Fruit fly (Drosophila melanogaster) whole organism, pupa: ENCODE results near the gene Sk2.

Experiments
- CG12605 ChIP-seq: fragments of 200-800 bp; sonication (Bioruptor generic); IDR thresholded peaks from 2 replicates; pipeline ENCODE4 v1.3.6; 2022; ENCODE audit warnings: missing biosample characterization, missing genetic modification characterization
- CG13204 ChIP-seq: fragments of 200-800 bp; sonication (Bioruptor generic); optimal IDR thresholded peaks from 2 replicates; lab custom pipeline; 2018; ENCODE audit warnings: missing biosample characterization, mild to moderate bottlenecking, missing genetic modification characterization, moderate library complexity
- CG8159 ChIP-seq: fragments of 200-800 bp; sonication (Bioruptor generic); optimal IDR thresholded peaks from 3 replicates; lab custom pipeline; 2018; ENCODE audit warnings: missing biosample characterization, mild to moderate bottlenecking, missing genetic modification characterization, moderate library complexity
- CG9948 ChIP-seq: fragments of 200-800 bp; sonication (Bioruptor generic); optimal IDR thresholded peaks from 2 replicates; lab custom pipeline; 2018; ENCODE audit warnings: missing biosample characterization, mild to moderate bottlenecking, missing genetic modification characterization, moderate library complexity

DNA sequence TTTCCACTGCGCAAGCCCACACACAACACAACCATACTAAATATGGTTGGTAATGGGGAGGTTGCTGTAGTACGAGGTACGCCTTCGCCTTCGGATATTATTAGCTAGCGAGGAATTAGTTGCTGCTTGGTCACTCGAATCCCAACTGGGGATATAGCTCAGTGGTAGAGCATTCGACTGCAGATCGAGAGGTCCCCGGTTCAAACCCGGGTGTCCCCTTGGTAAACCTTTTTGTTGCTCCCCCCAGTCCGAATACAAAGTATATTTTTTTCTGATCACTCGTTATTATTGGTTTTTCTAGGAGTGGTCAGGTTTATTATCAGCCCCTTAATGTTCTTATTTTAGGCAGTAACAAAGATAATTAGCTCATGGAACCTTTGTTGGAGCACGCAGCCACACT, 48.7 kb downstream of the Sk2 start:
- TF ChIP-seq CG13204 (GFP tag; lab: Kevin White, UChicago) = no peak
- TF ChIP-seq CG8159 = no peak
- no peak for TF ChIP-seq CG9948
- peak; percentile 20 for TF ChIP-seq CG12605
